Worm (Caenorhabditis elegans): ENCODE results near the gene C07G1.7.

Gene C07G1.7

DNA sequence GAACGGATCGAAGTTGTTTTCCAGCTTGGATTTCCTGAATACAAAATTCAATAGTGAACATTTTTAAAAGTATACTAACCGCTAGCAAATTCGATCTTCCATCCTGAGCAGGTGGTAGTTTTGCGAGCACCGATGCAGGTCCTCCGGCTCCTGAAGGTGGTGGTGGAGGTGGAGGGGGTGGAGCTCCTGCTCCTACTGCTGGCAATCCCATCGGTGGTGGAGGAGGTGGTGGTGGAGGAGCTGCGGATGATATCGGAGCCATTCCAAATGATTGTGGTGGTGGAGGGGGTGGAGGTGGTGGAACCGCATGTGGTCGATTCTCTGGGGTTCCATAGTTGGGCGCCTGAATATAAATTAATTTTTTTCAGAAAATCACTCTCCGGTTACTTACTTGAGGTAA lies 22.0 kb downstream of the C07G1.7 start:
- no peak for TF ChIP-seq unc-62 (GFP tag; optimal IDR thresholded peaks at IDR 0.05)

DNA sequence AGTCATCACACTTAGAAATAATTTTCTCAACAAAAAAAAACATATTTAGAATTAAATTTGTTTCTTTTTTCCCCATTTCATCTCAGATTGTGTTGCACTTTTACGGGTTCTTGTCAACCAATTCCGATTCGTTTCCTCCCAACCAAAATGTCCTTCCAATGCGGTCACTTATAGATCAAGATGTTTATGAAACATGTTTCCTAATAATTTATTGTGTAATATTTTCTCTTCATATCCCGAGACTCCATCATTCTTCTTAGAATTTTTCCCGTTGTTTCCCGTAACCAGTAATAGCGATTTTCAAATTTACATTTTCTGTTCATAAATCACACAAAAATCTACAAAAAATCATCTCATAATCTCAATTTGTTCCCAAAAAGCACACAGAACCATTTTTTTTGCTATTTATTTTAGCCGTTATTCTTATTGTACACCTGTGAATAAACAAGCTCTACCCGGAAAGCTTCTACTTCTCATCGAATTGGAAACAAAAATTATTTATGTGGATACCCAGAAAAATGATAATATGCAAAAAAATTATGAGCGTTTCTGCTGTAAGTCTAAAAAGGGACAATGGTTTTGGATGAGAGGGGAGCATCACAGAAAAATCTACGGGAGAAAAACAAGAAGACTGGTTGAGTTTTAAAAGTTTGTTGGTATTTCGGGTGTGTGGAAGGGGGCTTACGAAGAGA lies 23.1 kb downstream of the C07G1.7 start:
- TF ChIP-seq unc-62 (GFP tag; optimal IDR thresholded peaks at IDR 0.05) = no peak

DNA sequence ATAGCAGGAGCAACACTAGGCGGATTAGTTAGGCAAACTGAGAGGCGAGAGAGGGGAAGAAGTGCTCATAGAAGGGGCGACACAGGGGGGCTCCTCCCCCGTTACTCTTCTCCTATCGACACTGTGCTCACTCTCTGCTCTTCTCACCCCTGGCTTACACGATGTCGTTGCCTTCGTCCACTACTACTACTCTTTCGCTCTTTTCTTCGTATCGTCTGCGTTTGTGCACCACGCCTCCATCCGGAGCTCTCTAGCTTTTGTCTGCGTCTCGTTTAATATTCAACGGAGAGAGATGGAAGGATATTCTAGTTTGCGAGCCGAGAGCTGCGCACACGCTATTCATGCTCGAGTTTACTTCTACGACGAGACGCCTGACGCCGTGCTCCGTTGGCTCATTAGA lies 28.3 kb downstream of the C07G1.7 start:
- TF ChIP-seq unc-62 (GFP tag; optimal IDR thresholded peaks at IDR 0.05) = no peak

DNA sequence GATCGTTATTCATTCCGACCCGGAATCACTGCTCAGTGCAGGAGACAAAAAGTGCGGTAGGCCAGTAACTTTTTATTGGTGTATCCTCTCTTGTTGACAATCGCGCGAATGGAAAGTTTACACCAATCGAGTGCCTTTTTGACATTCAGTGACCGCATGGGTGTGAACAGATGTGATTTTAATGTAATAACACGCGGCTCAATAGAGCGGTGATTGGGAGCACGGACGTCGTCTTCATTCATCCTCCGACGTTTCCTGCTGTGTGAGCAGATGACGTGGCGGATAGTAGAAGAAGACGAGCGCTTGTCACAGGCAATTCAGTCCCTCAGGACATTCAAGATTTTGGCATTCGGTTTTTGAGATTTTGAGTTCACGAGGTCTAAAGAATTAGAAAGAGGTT lies 29.1 kb downstream of the C07G1.7 start:
- TF ChIP-seq unc-62 (GFP tag; optimal IDR thresholded peaks at IDR 0.05) = no peak

DNA sequence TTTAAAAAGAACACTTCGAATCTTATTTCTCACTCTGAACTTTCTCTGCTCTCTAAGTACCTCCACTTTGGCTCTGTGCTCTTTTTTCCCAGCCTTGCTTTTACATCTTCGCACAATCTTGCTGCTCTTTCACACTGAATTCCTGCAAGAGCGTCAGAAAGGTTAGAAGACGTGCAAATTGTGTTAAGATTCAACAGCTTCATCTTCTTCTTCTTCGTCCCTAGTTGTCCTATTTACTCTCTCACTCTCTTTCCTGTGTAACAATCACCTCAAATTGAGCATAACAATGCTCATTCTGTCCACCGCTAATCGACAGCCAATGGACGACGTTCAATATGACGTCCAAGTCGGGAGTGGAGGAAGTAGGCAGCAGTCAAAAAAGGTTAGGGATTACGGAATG lies 30.2 kb downstream of the C07G1.7 start:
- TF ChIP-seq unc-62 (GFP tag; optimal IDR thresholded peaks at IDR 0.05) = no peak

DNA sequence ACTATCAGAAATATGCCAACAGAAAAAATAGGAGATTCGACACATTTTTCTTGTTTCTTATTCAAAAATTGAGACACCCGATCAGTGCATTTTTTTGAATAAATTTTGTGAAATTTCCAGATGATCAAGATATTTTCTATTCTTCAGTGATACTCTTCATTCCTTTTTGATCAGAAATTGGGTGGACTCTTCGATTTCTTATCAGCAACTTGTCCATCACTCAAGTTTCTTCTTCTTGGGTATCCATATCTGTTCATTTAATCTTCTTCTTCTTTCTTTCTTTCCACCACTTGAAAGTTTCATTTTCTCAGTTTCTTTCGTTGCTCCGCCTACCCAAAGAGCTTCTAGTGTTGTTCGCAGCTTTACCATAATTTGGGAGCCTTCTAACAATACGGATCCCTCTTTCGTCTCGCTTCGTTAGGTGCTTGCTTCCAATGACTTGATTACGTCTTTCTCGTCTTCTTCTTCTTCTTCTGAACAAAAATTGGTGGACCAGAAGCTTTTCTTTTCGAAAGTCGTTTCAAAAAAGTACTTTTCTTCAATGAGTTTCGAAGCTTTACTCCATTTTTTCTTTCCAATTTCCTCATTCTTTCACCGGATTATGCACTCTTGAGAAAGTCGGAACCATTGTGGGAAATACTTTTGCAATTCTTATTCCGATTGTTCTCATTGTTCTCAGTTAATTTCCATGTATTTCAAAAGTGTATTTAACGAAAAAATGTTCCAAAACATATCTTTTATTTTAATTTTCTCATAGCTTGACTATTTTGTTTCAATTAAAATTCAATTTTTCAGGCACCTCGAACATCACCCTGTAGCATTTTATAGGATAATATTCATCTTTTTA lies 35.7 kb downstream of the C07G1.7 start, which contains the start of gene pct-1:
Gene pct-1, plus strand, starts transcription at position 797 of the 847 bp plus-strand sequence.
- TF ChIP-seq unc-62 (GFP tag; optimal IDR thresholded peaks at IDR 0.05) = no peak

DNA sequence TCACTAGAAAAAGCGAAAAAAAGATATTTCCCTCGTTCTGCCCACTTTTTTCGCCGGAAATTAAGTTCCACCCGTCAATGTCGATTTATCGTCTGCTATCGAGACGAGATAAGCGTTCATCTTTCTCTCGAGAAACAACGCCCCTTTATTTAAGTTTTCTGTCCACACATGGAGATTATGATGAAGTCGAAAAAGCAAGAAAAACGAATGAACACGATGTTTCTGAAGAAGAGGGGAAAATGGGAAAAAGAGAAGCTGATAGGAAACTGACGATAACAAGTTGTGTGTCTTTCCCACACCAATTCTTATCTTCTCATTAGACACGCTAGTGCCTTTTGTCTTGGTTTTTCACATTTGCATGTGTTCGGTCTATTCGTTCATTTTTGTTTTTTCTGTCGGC lies 36.9 kb downstream of the C07G1.7 start:
- no peak for TF ChIP-seq unc-62 (GFP tag; optimal IDR thresholded peaks at IDR 0.05)

DNA sequence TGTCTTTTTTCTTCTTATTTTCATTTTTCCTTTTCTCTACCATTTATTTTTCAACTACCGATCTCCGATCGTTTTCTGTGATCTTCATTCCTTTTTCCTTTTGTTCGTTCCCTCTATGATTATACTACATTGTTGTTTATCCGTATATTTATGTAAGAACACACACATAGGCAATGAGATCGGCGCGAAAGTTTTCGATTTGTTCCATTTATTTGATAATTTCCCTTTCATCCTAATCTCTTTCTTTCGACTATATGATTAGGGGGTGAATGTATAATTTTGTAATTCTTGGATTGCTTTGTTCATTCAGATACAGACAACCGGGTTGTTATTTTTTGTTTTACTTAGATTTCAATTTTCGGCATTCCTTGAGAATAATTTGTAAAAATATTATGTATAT lies 38.0 kb downstream of the C07G1.7 start:
- no peak for TF ChIP-seq unc-62 (GFP tag; optimal IDR thresholded peaks at IDR 0.05)

DNA sequence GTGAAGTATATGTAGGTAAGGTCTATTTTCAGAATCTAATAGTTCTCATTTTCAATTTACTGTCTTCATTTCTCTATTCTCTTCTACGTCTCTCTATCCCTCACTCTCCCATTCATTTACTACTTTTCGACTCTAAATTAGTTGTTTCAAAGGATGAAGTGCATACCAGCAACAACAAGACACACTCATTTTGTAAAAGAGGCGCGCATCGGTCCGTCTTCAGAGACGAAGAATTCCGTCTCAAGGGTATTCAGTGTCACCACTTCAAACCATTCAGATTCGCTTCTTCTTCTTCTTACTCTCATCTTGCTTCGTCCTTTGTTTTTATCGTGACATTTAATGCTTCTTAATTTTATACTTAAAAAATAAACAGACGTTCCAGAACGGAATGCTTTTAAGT lies 40.3 kb downstream of the C07G1.7 start:
- no peak for TF ChIP-seq unc-62 (GFP tag; optimal IDR thresholded peaks at IDR 0.05)

DNA sequence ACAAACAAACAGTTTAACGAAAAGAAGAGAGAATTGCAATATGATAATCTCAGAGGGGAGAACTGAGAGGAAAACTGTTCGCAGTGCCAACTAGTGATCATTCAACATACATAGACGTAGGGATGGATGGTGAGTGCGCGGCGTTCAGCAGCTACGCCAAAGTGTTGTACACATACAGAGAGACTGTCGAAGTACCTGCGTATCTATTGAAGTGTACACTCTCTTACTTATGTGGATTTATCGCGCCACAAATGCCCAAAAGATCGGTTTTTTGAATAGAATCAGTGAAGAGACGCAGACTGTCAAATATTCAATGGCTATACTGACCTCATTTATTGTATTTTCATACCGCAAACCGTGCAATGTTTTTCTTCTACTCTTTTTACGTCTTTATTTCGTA lies 41.4 kb downstream of the C07G1.7 start:
- TF ChIP-seq unc-62 (GFP tag; optimal IDR thresholded peaks at IDR 0.05) = no peak

ce11 chrIV:8169674-8170073 lies 42.0 kb downstream of the C07G1.7 start, which contains the start of gene C07G1.15:
C07G1.15 (plus strand) TSS chrIV:8169974.
- no peak for TF ChIP-seq unc-62 (GFP tag; optimal IDR thresholded peaks at IDR 0.05)

- TF ChIP-seq unc-62 (GFP tag; optimal IDR thresholded peaks at IDR 0.05) = no peak
Observed at ce11 chrIV:8168660-8169059, 43.0 kb downstream of the C07G1.7 start, which contains the start of gene clec-52. clec-52 (minus strand) TSS chrIV:8168760.

DNA sequence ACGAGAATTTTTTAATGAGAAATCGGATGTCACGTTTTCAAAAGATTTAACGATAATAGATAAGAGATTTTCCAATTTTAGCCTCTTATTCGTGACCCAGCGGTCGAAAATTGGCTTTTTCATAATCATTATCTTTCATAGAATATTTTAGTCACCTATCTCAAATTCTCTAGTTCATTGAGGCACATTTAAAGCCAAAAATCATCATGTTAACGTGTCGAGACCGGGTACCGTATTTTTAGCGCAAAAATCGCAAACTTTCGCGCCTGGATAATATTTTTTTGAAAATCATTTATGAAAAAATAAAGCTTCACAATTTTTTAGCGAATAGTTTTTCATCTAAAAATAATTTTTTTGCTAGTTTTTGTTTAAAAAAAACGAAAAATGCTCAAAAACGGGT lies 45.7 kb downstream of the C07G1.7 start, which contains the start of gene B0218.7:
Gene B0218.7, minus strand, starts transcription at position 101 of the 400 bp plus-strand sequence.
- TF ChIP-seq unc-62 (GFP tag; optimal IDR thresholded peaks at IDR 0.05) = no peak

DNA sequence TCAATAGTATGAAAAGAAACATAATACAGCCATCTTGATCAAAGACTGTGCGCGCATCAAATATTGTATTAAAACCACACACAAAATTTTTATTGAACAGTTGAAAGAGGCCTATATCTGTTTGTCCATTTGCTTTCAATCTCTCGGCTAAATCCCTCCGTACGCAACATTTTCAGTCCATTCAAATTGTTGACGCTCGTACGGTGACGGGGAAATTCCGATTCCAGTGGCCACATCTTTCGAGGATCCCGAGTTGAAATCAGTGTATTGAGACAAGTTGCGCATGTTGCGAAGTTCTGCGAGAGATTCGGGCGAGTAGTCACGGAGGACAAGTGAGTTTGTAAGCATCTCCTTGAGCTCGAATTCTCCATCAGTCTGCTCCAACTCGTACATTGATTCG lies 47.1 kb downstream of the C07G1.7 start:
- TF ChIP-seq unc-62 (GFP tag; optimal IDR thresholded peaks at IDR 0.05) = no peak

DNA sequence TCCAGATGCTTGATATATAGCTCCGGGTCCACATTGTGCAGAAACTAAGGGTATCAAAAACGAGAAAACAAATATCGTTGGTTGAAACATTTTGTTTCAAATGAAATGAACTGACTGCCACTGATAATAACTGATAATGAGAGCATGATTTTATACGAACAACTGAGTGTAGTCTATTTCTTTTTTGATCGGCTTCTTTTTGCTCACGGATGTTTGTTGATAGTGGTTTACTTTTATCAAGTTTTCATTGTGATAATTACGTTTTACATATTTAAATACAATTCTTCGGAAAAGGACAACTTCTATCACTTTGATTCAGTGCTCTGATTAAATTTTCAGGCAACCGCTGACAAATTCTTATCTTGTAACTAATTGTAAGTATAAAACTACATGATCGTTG lies 48.0 kb downstream of the C07G1.7 start, which contains the start of gene clec-51:
Gene clec-51, minus strand, starts transcription at position 114 of the 400 bp plus-strand sequence.
- TF ChIP-seq unc-62 (GFP tag; optimal IDR thresholded peaks at IDR 0.05) = no peak

- TF ChIP-seq unc-62 (GFP tag; optimal IDR thresholded peaks at IDR 0.05) = no peak
Observed at ce11 chrIV:8161774-8162173, 49.9 kb downstream of the C07G1.7 start.

Data from whole organism, dauer.